Worm (Caenorhabditis elegans) whole organism, L4 larva: ENCODE measurements around the gene Y57A10A.4.
"Not testable (repeated sequence)": the region's sequence is repeated elsewhere in the genome, so short reads cannot be mapped to it uniquely, and the experiment has no call there.

Experiments used
- F37D6.2 ChIP-seq: sonication (generic microtip); optimal IDR thresholded peaks from 2 replicates; lab custom pipeline; 2016; ENCODE audit warnings: mild to moderate bottlenecking, missing genetic modification characterization, missing compliant biosample characterization
- F49E8.2 ChIP-seq: sonication (generic microtip); optimal IDR thresholded peaks from 2 replicates; lab custom pipeline; 2016; ENCODE audit warnings: missing compliant biosample characterization, mild to moderate bottlenecking, missing genetic modification characterization, borderline replicate concordance
- T20F7.1 ChIP-seq: fragments of 200-800 bp; sonication (Bioruptor generic); optimal IDR thresholded peaks from 2 replicates; lab custom pipeline; 2018; ENCODE audit warnings: mild to moderate bottlenecking, missing genetic modification characterization, missing compliant biosample characterization
- T26A8.4 ChIP-seq: fragments of 200-800 bp; sonication (Bioruptor generic); IDR thresholded peaks from 2 replicates; pipeline ENCODE4 v1.3.6; 2022; ENCODE audit warnings: missing genetic modification characterization, missing compliant biosample characterization
- Y5F2A.4 ChIP-seq: fragments of 200-800 bp; sonication (Bioruptor generic); optimal IDR thresholded peaks from 2 replicates; lab custom pipeline; 2018; ENCODE audit warnings: mild to moderate bottlenecking, missing genetic modification characterization, missing compliant biosample characterization
- ZK337.2 ChIP-seq: fragments of 200-800 bp; sonication (Bioruptor generic); IDR thresholded peaks from 2 replicates; pipeline ENCODE4 v1.3.6; 2022; ENCODE audit warnings: missing genetic modification reagents, missing genetic modification characterization, missing compliant biosample characterization
- ZK546.5 ChIP-seq, 2 experiments: sonication (generic microtip); optimal IDR thresholded peaks; 2 replicates each; lab custom pipeline; 2017; ENCODE audit warnings: missing biosample characterization in 2 of 2, missing genetic modification characterization in 2 of 2
- ceh-20 ChIP-seq: fragments of 200-800 bp; sonication (Bioruptor generic); IDR thresholded peaks from 2 replicates; pipeline ENCODE4 v1.3.6; 2022; ENCODE audit warnings: missing genetic modification reagents, missing genetic modification characterization, missing compliant biosample characterization
- ceh-28 ChIP-seq: fragments of 150-350 bp; optimal IDR thresholded peaks from 2 replicates; lab custom pipeline; 2014; ENCODE audit warnings: missing biosample characterization, missing genetic modification reagents, missing genetic modification characterization
- ceh-44 ChIP-seq: fragments of 200-800 bp; sonication (Bioruptor generic); IDR thresholded peaks from 2 replicates; pipeline ENCODE4 v1.3.6; 2022; ENCODE audit warnings: missing genetic modification reagents, missing genetic modification characterization, missing compliant biosample characterization
- cey-2 ChIP-seq: sonication (generic microtip); optimal IDR thresholded peaks from 3 replicates; lab custom pipeline; 2017; ENCODE audit warnings: missing genetic modification characterization, mild to moderate bottlenecking, missing compliant biosample characterization, antibody characterized with exemption, borderline replicate concordance; ENCODE audit not compliant: insufficient read depth
- daf-12 ChIP-seq: fragments of 150-350 bp; optimal IDR thresholded peaks from 2 replicates; lab custom pipeline; 2014; ENCODE audit warnings: missing biosample characterization, missing genetic modification reagents, missing genetic modification characterization
- daf-16 ChIP-seq, 3 experiments: sonication (generic microtip); optimal IDR thresholded peaks; 2 replicates each; lab custom pipeline; 2016 to 2017; ENCODE audit warnings: missing genetic modification characterization in 3 of 3, missing genetic modification reagents in 3 of 3, mild to moderate bottlenecking in 2 of 3, missing compliant biosample characterization in 2 of 3, missing biosample characterization in 1 of 3, moderate library complexity in 1 of 3
- dmd-6 ChIP-seq: fragments of 200-800 bp; sonication (Bioruptor generic); IDR thresholded peaks from 2 replicates; pipeline ENCODE4 v1.3.6; 2022; ENCODE audit warnings: missing genetic modification reagents, missing genetic modification characterization, missing compliant biosample characterization
- duxl-1 ChIP-seq: sonication (generic microtip); optimal IDR thresholded peaks from 2 replicates; lab custom pipeline; 2016; ENCODE audit warnings: mild to moderate bottlenecking, missing genetic modification characterization, moderate library complexity, missing compliant biosample characterization; ENCODE audit not compliant: poor library complexity
- dve-1 ChIP-seq: sonication (generic microtip); optimal IDR thresholded peaks from 2 replicates; lab custom pipeline; 2017; ENCODE audit warnings: antibody characterized with exemption, mild to moderate bottlenecking, missing genetic modification characterization, missing compliant biosample characterization; ENCODE audit not compliant: insufficient read depth
- egl-27 ChIP-seq: sonication (generic microtip); optimal IDR thresholded peaks from 3 replicates; lab custom pipeline; 2017; ENCODE audit warnings: missing biosample characterization, missing genetic modification reagents, missing genetic modification characterization
- fos-1 ChIP-seq: fragments of 150-350 bp; optimal IDR thresholded peaks from 2 replicates; lab custom pipeline; 2014; ENCODE audit warnings: missing biosample characterization, missing genetic modification characterization
- gei-8 ChIP-seq: fragments of 200-800 bp; sonication (Bioruptor generic); optimal IDR thresholded peaks from 2 replicates; lab custom pipeline; 2018; ENCODE audit warnings: mild to moderate bottlenecking, missing genetic modification characterization, missing compliant biosample characterization
- hif-1 ChIP-seq, 2 experiments: sonication (generic microtip); optimal IDR thresholded peaks; 2 replicates each; lab custom pipeline; 2016 to 2017; ENCODE audit warnings: missing compliant biosample characterization in 2 of 2, missing genetic modification characterization in 2 of 2, missing genetic modification reagents in 2 of 2, missing genotype in 2 of 2, mild to moderate bottlenecking in 1 of 2
- jun-1 ChIP-seq: fragments of 150-350 bp; optimal IDR thresholded peaks from 2 replicates; lab custom pipeline; 2014; ENCODE audit warnings: missing biosample characterization, missing genetic modification reagents, missing genetic modification characterization
- lim-7 ChIP-seq: fragments of 200-800 bp; sonication (Bioruptor generic); IDR thresholded peaks from 2 replicates; pipeline ENCODE4 v1.3.6; 2022; ENCODE audit warnings: missing genetic modification characterization, missing compliant biosample characterization
- lin-1 ChIP-seq: fragments of 200-800 bp; sonication (Bioruptor generic); IDR thresholded peaks from 2 replicates; pipeline ENCODE4 v1.3.6; 2022; ENCODE audit warnings: missing genetic modification reagents, missing genetic modification characterization, missing compliant biosample characterization
- lin-13 ChIP-seq: fragments of 150-350 bp; optimal IDR thresholded peaks from 2 replicates; lab custom pipeline; 2014; ENCODE audit warnings: missing biosample characterization, missing genetic modification reagents, missing genetic modification characterization
- lin-38 ChIP-seq: fragments of 200-800 bp; sonication (Bioruptor generic); IDR thresholded peaks from 2 replicates; pipeline ENCODE4 v1.3.6; 2022; ENCODE audit warnings: missing genetic modification reagents, missing genetic modification characterization, missing compliant biosample characterization
- lsy-2 ChIP-seq, 2 experiments: fragments of 150-350 bp in 1 of 2; sonication (generic microtip) in 1 of 2; optimal IDR thresholded peaks; 2 replicates each; lab custom pipeline; 2014 to 2017; ENCODE audit warnings: missing biosample characterization in 2 of 2, missing genetic modification characterization in 2 of 2
- madf-9 ChIP-seq: fragments of 200-800 bp; sonication (Bioruptor generic); conservative IDR thresholded peaks from 2 replicates; pipeline ENCODE4 v1.3.6; 2022; ENCODE audit warnings: missing genetic modification reagents, missing genetic modification characterization, missing compliant biosample characterization
- mep-1 ChIP-seq: fragments of 150-350 bp; sonication (generic microtip); optimal IDR thresholded peaks from 3 replicates; lab custom pipeline; 2014; ENCODE audit warnings: missing biosample characterization, missing genetic modification characterization
- mes-2 ChIP-seq: sonication (generic microtip); optimal IDR thresholded peaks from 2 replicates; lab custom pipeline; 2016; ENCODE audit warnings: missing genotype, mild to moderate bottlenecking, missing genetic modification characterization, missing compliant biosample characterization; ENCODE audit not compliant: poor library complexity, severe bottlenecking
- mxl-3 ChIP-seq: fragments of 200-800 bp; sonication (Bioruptor generic); optimal IDR thresholded peaks from 2 replicates; lab custom pipeline; 2018; ENCODE audit warnings: mild to moderate bottlenecking, missing genetic modification characterization, missing compliant biosample characterization
- nhr-10 ChIP-seq: fragments of 150-350 bp; optimal IDR thresholded peaks from 2 replicates; lab custom pipeline; 2014; ENCODE audit warnings: missing biosample characterization, missing genetic modification characterization
- nhr-102 ChIP-seq: sonication (generic microtip); optimal IDR thresholded peaks from 2 replicates; lab custom pipeline; 2016; ENCODE audit warnings: mild to moderate bottlenecking, missing genetic modification characterization, moderate library complexity, missing compliant biosample characterization
- nhr-25 ChIP-seq: sonication (generic microtip); optimal IDR thresholded peaks from 2 replicates; lab custom pipeline; 2017; ENCODE audit warnings: missing genetic modification characterization, mild to moderate bottlenecking, missing compliant biosample characterization, antibody characterized with exemption, moderate library complexity, borderline replicate concordance; ENCODE audit not compliant: insufficient read depth
- nhr-41 ChIP-seq: fragments of 200-800 bp; sonication (Bioruptor generic); IDR thresholded peaks from 2 replicates; pipeline ENCODE4 v1.3.6; 2022; ENCODE audit warnings: missing genetic modification reagents, missing genetic modification characterization, missing compliant biosample characterization
- nhr-42 ChIP-seq: fragments of 200-800 bp; sonication (Bioruptor generic); IDR thresholded peaks from 2 replicates; pipeline ENCODE4 v1.3.6; 2022; ENCODE audit warnings: missing genetic modification characterization, missing compliant biosample characterization
- nhr-6 ChIP-seq: fragments of 150-350 bp; optimal IDR thresholded peaks from 2 replicates; lab custom pipeline; 2014; ENCODE audit warnings: missing biosample characterization, missing genetic modification characterization
- nhr-76 ChIP-seq: fragments of 150-350 bp; optimal IDR thresholded peaks from 2 replicates; lab custom pipeline; 2014; ENCODE audit warnings: missing biosample characterization, missing genetic modification characterization
- rbr-2 ChIP-seq: sonication (generic microtip); optimal IDR thresholded peaks from 2 replicates; lab custom pipeline; 2016; ENCODE audit warnings: missing genotype, missing genetic modification characterization, missing compliant biosample characterization
- saeg-2 ChIP-seq: fragments of 200-800 bp; sonication (Bioruptor generic); IDR thresholded peaks from 2 replicates; pipeline ENCODE4 v1.3.6; 2022; ENCODE audit warnings: missing genetic modification reagents, missing genetic modification characterization, missing compliant biosample characterization
- set-16 ChIP-seq: fragments of 200-800 bp; sonication (Bioruptor generic); IDR thresholded peaks from 2 replicates; pipeline ENCODE4 v1.3.6; 2022; ENCODE audit warnings: missing genetic modification reagents, missing genetic modification characterization, missing compliant biosample characterization
- skn-1 ChIP-seq: fragments of 150-350 bp; optimal IDR thresholded peaks from 2 replicates; lab custom pipeline; 2014; ENCODE audit warnings: missing biosample characterization, missing genetic modification characterization
- snpc-4 ChIP-seq: fragments of 150-350 bp; optimal IDR thresholded peaks from 2 replicates; lab custom pipeline; 2014; ENCODE audit warnings: missing biosample characterization, missing genetic modification characterization
- tag-97 ChIP-seq: fragments of 200-800 bp; sonication (Bioruptor generic); IDR thresholded peaks from 2 replicates; pipeline ENCODE4 v1.3.6; 2022; ENCODE audit warnings: missing genetic modification characterization, missing compliant biosample characterization
- tra-1 ChIP-seq: fragments of 200-800 bp; sonication (Bioruptor generic); IDR thresholded peaks from 2 replicates; pipeline ENCODE4 v1.3.6; 2022; ENCODE audit warnings: missing genetic modification reagents, missing genetic modification characterization, missing compliant biosample characterization
- unc-130 ChIP-seq: sonication (generic microtip); optimal IDR thresholded peaks from 2 replicates; lab custom pipeline; 2016; ENCODE audit warnings: missing genetic modification reagents, missing genetic modification characterization, missing compliant biosample characterization
- zag-1 ChIP-seq: fragments of 150-350 bp; optimal IDR thresholded peaks from 2 replicates; lab custom pipeline; 2014; ENCODE audit warnings: missing biosample characterization, missing genetic modification characterization
- zip-2 ChIP-seq: fragments of 150-350 bp; optimal IDR thresholded peaks from 2 replicates; lab custom pipeline; 2014; ENCODE audit warnings: missing biosample characterization, missing genetic modification characterization

Gene Y57A10A.4

ce11 chrII:12151640-12152039 lies at the start of gene Y57A10A.4:
Gene Y57A10A.4 (plus strand): TSS chrII:12151940.
- TF ChIP-seq T20F7.1 (GFP tag; lab: Kevin White, UChicago); lim-7; ZK546.5 (tag; optimal IDR thresholded peaks at IDR 0.05; lab: Kevin White, UChicago): not testable (repeated sequence)

ce11 chrII:12102365-12102764 lies 49.4 kb upstream of the Y57A10A.4 start:
- TF ChIP-seq nhr-76 (tag; lab: Kevin White, UChicago) (peak; percentile 51), daf-12 (tag; lab: Kevin White, UChicago) (no peak), zip-2 (tag; lab: Kevin White, UChicago) (peak; percentile 84), nhr-102 (tag; lab: Kevin White, UChicago) (peak; percentile 82), snpc-4 (no peak), fos-1 (no peak), ceh-28 (peak; percentile 67), nhr-10 (tag; lab: Kevin White, UChicago) (peak; percentile 85), tag-97 (GFP tag; lab: Robert Waterston, UW) (no peak), mes-2 (tag; lab: Kevin White, UChicago) (no peak), nhr-41 (GFP tag; lab: Robert Waterston, UW) (no peak), lsy-2 (tag; optimal IDR thresholded peaks at IDR 0.05; lab: Kevin White, UChicago) (peak; percentile 78 to 93), duxl-1 (tag; lab: Kevin White, UChicago) (peak; percentile 55), F37D6.2 (tag; lab: Kevin White, UChicago) (peak; percentile 74), nhr-6 (tag; lab: Kevin White, UChicago) (peak; percentile 91), dve-1 (peak; percentile 98), rbr-2 (tag; lab: Kevin White, UChicago) (peak; percentile 93), jun-1 (tag; lab: Kevin White, UChicago) (peak; percentile 58), egl-27 (no peak), tra-1 (GFP tag; lab: Robert Waterston, UW) (peak; percentile 86), ceh-44 (GFP tag; lab: Robert Waterston, UW) (no peak), mep-1 (tag; lab: Kevin White, UChicago) (peak; percentile 94), ZK337.2 (GFP tag; lab: Robert Waterston, UW) (no peak), dmd-6 (GFP tag; lab: Robert Waterston, UW) (peak; percentile 94), lin-1 (0 out of 2 replicates have a peak, but pooled peaks have one; percentile 30), hif-1 (tag; optimal IDR thresholded peaks at IDR 0.05; lab: Kevin White, UChicago) (peak; percentile 62 to 87), nhr-25 (tag; lab: Kevin White, UChicago) (peak; percentile 64), gei-8 (GFP tag; lab: Kevin White, UChicago) (no peak), nhr-42 (GFP tag; lab: Robert Waterston, UW) (peak; percentile 63; the same call in 1 of the 2 replicates), madf-9 (GFP tag; lab: Robert Waterston, UW) (no peak), mxl-3 (peak; percentile 96), set-16 (GFP tag; lab: Robert Waterston, UW) (peak; percentile 70), Y5F2A.4 (GFP tag; lab: Kevin White, UChicago) (peak; percentile 17), T26A8.4 (peak; percentile 91), zag-1 (no peak), ceh-20 (peak; percentile 92), T20F7.1 (GFP tag; lab: Kevin White, UChicago) (no peak), skn-1 (tag; lab: Kevin White, UChicago) (peak; percentile 42), cey-2 (tag; lab: Kevin White, UChicago) (peak; percentile 48), F49E8.2 (tag; lab: Kevin White, UChicago) (no peak), unc-130 (no peak), lin-13 (GFP tag; lab: Kevin White, UChicago) (peak; percentile 69), lin-38 (GFP tag; lab: Robert Waterston, UW) (peak; percentile 85), daf-16 (GFP tag; optimal IDR thresholded peaks at IDR 0.05; lab: Kevin White, UChicago) (peak; percentile 78 to 97), daf-16 (tag; optimal IDR thresholded peaks at IDR 0.05; lab: Kevin White, UChicago) (peak; percentile 94), saeg-2 (0 out of 2 replicates have a peak, but pooled peaks have one; percentile 39)
